Fruit fly (Drosophila melanogaster) whole organism, embryonic: ENCODE results near the gene Mic26-27.

ENCODE experiments used
- CG11093 ChIP-seq: fragments of 200-800 bp; sonication (Bioruptor generic); IDR thresholded peaks from 3 replicates; pipeline ENCODE4 v1.3.6; 2022; ENCODE audit warnings: missing biosample characterization, missing genetic modification characterization
- CG12391 ChIP-seq: fragments of 200-800 bp; sonication (Bioruptor generic); optimal IDR thresholded peaks from 3 replicates; lab custom pipeline; 2018; ENCODE audit warnings: missing biosample characterization, mild to moderate bottlenecking, missing genetic modification characterization, moderate library complexity
- CG13624 ChIP-seq: fragments of 200-800 bp; sonication (Bioruptor generic); optimal IDR thresholded peaks from 2 replicates; lab custom pipeline; 2016; ENCODE audit warnings: missing biosample characterization, missing genetic modification characterization
- CG1529 ChIP-seq: fragments of 200-800 bp; sonication (Bioruptor generic); optimal IDR thresholded peaks from 3 replicates; lab custom pipeline; 2018; ENCODE audit warnings: missing biosample characterization, missing genetic modification characterization
- CG17612 ChIP-seq: fragments of 200-800 bp; sonication (Bioruptor generic); IDR thresholded peaks from 2 replicates; pipeline ENCODE4 v1.3.6; 2022; ENCODE audit warnings: missing biosample characterization, missing genetic modification characterization
- CG17802 ChIP-seq: fragments of 200-800 bp; sonication (Bioruptor generic); optimal IDR thresholded peaks from 2 replicates; lab custom pipeline; 2018; ENCODE audit warnings: missing biosample characterization, mild to moderate bottlenecking, missing genetic modification characterization, moderate library complexity
- CG18011 ChIP-seq: fragments of 200-800 bp; sonication (Bioruptor generic); optimal IDR thresholded peaks from 2 replicates; lab custom pipeline; 2017; ENCODE audit warnings: missing biosample characterization, missing genetic modification characterization, mild to moderate bottlenecking, moderate library complexity, missing genotype
- CG33557 ChIP-seq: fragments of 200-800 bp; sonication (Bioruptor generic); optimal IDR thresholded peaks from 2 replicates; lab custom pipeline; 2019; ENCODE audit warnings: missing biosample characterization, mild to moderate bottlenecking, missing genetic modification characterization, moderate library complexity
- CG4404 ChIP-seq: fragments of 200-800 bp; sonication (Bioruptor generic); IDR thresholded peaks from 2 replicates; pipeline ENCODE4 v1.3.6; 2022; ENCODE audit warnings: missing biosample characterization, missing genetic modification characterization
- D ChIP-seq, 2 experiments: fragments of 200-800 bp in 1 of 2; fragments of >200 bp in 1 of 2; sonication (Bioruptor generic) in 1 of 2; optimal IDR thresholded peaks; 2 replicates in 1 of 2; 3 replicates in 1 of 2; lab custom pipeline; 2017; ENCODE audit warnings: mild to moderate bottlenecking in 1 of 2, missing biosample characterization in 1 of 2, missing genetic modification characterization in 1 of 2, missing genetic modification reagents in 1 of 2
- Dad ChIP-seq: fragments of 200-800 bp; sonication (Bioruptor generic); optimal IDR thresholded peaks from 3 replicates; lab custom pipeline; 2016; ENCODE audit warnings: missing biosample characterization, missing genetic modification characterization
- Dek ChIP-seq: fragments of 200-800 bp; sonication (Bioruptor generic); optimal IDR thresholded peaks from 3 replicates; lab custom pipeline; 2019; ENCODE audit warnings: missing biosample characterization, mild to moderate bottlenecking, missing genetic modification characterization, moderate library complexity
- Dfd ChIP-seq, 2 experiments: fragments of >200 bp; optimal IDR thresholded peaks; 2 replicates each; lab custom pipeline; 2017; ENCODE audit warnings: missing biosample characterization in 2 of 2, missing genetic modification characterization in 2 of 2
- Dp ChIP-seq: fragments of 200-800 bp; sonication (Bioruptor generic); optimal IDR thresholded peaks from 2 replicates; lab custom pipeline; 2018; ENCODE audit warnings: missing biosample characterization, mild to moderate bottlenecking, missing genetic modification characterization, moderate library complexity
- Ets97D ChIP-seq: fragments of 200-800 bp; sonication (Bioruptor generic); optimal IDR thresholded peaks from 3 replicates; lab custom pipeline; 2016; ENCODE audit warnings: missing biosample characterization, missing genetic modification characterization
- Meics ChIP-seq: fragments of 200-800 bp; sonication (Bioruptor generic); optimal IDR thresholded peaks from 2 replicates; lab custom pipeline; 2017; ENCODE audit warnings: missing biosample characterization, mild to moderate bottlenecking, missing genetic modification characterization
- Mrtf ChIP-seq: fragments of 200-800 bp; sonication (Bioruptor generic); IDR thresholded peaks from 3 replicates; pipeline ENCODE4 v1.3.6; 2022; ENCODE audit warnings: missing biosample characterization, missing genetic modification characterization
- Nf-YA ChIP-seq: fragments of 200-800 bp; sonication (Bioruptor generic); IDR thresholded peaks from 2 replicates; pipeline ENCODE4 v1.3.6; 2022; ENCODE audit warnings: missing biosample characterization, missing genetic modification characterization
- Ptx1 ChIP-seq: fragments of 200-800 bp; sonication (Bioruptor generic); IDR thresholded peaks from 2 replicates; pipeline ENCODE4 v1.3.6; 2022; ENCODE audit warnings: missing biosample characterization, missing genetic modification characterization
- Side ChIP-seq: fragments of 200-800 bp; sonication (Bioruptor generic); optimal IDR thresholded peaks from 2 replicates; lab custom pipeline; 2016; ENCODE audit warnings: missing biosample characterization, missing genetic modification characterization
- Sox100B ChIP-seq: fragments of 200-800 bp; sonication (Bioruptor generic); optimal IDR thresholded peaks from 3 replicates; lab custom pipeline; 2018; ENCODE audit warnings: missing biosample characterization, mild to moderate bottlenecking, missing genetic modification characterization
- TFAM ChIP-seq: fragments of 200-800 bp; sonication (Bioruptor generic); optimal IDR thresholded peaks from 2 replicates; lab custom pipeline; 2017; ENCODE audit warnings: missing biosample characterization, missing genetic modification characterization, inconsistent platforms
- Vsx1 ChIP-seq: fragments of 200-800 bp; sonication (Bioruptor generic); optimal IDR thresholded peaks from 2 replicates; lab custom pipeline; 2017; ENCODE audit warnings: missing biosample characterization, mild to moderate bottlenecking, missing genetic modification characterization, missing genetic modification reagents
- Xrp1 ChIP-seq: fragments of 200-800 bp; sonication (Bioruptor generic); IDR thresholded peaks from 2 replicates; pipeline ENCODE4 v1.3.6; 2022; ENCODE audit warnings: missing biosample characterization, missing genetic modification characterization
- ara ChIP-seq: fragments of 200-800 bp; sonication (Bioruptor generic); IDR thresholded peaks from 2 replicates; pipeline ENCODE4 v1.3.6; 2022; ENCODE audit warnings: missing biosample characterization, missing genetic modification characterization
- bsh ChIP-seq, 2 experiments: fragments of 200-800 bp; sonication (Bioruptor generic); optimal IDR thresholded peaks; 2 replicates each; lab custom pipeline; 2017 to 2018; ENCODE audit warnings: mild to moderate bottlenecking in 2 of 2, missing biosample characterization in 2 of 2, missing genetic modification characterization in 2 of 2, moderate library complexity in 1 of 2
- cwo ChIP-seq: fragments of 200-800 bp; sonication (Bioruptor generic); optimal IDR thresholded peaks from 3 replicates; lab custom pipeline; 2017; ENCODE audit warnings: missing biosample characterization, missing genetic modification characterization, mild to moderate bottlenecking, moderate library complexity, missing genetic modification reagents
- en ChIP-seq: fragments of 200-800 bp; sonication (Bioruptor generic); optimal IDR thresholded peaks from 2 replicates; lab custom pipeline; 2016; ENCODE audit warnings: missing biosample characterization, missing genetic modification characterization
- ewg ChIP-seq: fragments of 200-800 bp; sonication (Bioruptor generic); optimal IDR thresholded peaks from 3 replicates; lab custom pipeline; 2017; ENCODE audit warnings: mild to moderate bottlenecking, missing biosample characterization, missing genetic modification reagents, missing genetic modification characterization
- fd3F ChIP-seq: fragments of 200-800 bp; sonication (Bioruptor generic); optimal IDR thresholded peaks from 2 replicates; lab custom pipeline; 2018; ENCODE audit warnings: missing biosample characterization, mild to moderate bottlenecking, missing genetic modification characterization, moderate library complexity
- gsb ChIP-seq: fragments of 200-800 bp; sonication (Bioruptor generic); IDR thresholded peaks from 2 replicates; pipeline ENCODE4 v1.3.6; 2022; ENCODE audit warnings: missing biosample characterization, missing genetic modification characterization
- inv ChIP-seq: fragments of 200-800 bp; sonication (Bioruptor generic); IDR thresholded peaks from 2 replicates; pipeline ENCODE4 v1.3.6; 2022; ENCODE audit warnings: missing biosample characterization, missing genetic modification characterization; ENCODE audit not compliant: partially characterized antibody
- lmd ChIP-seq: fragments of 200-800 bp; sonication (Bioruptor generic); IDR thresholded peaks from 2 replicates; pipeline ENCODE4 v1.3.6; 2022; ENCODE audit warnings: missing biosample characterization, missing genetic modification characterization
- lov ChIP-seq, 2 experiments: fragments of 200-800 bp in 1 of 2; fragments of >200 bp in 1 of 2; sonication (Bioruptor generic) in 1 of 2; IDR thresholded peaks in 1 of 2; optimal IDR thresholded peaks in 1 of 2; 2 replicates in 1 of 2; 3 replicates in 1 of 2; pipeline versions ENCODE4 v1.3.6 to Lab custom; 2017 to 2022; ENCODE audit warnings: missing biosample characterization in 1 of 2, missing genetic modification characterization in 1 of 2
- mld ChIP-seq: fragments of 200-800 bp; sonication (Bioruptor generic); IDR thresholded peaks from 3 replicates; pipeline ENCODE4 v1.3.6; 2022; ENCODE audit warnings: missing biosample characterization, missing genetic modification characterization; ENCODE audit not compliant: partially characterized antibody
- nmo ChIP-seq: fragments of 200-800 bp; sonication (Bioruptor generic); optimal IDR thresholded peaks from 2 replicates; lab custom pipeline; 2018; ENCODE audit warnings: missing biosample characterization, mild to moderate bottlenecking, missing genetic modification characterization, moderate library complexity
- oc ChIP-seq: fragments of 200-800 bp; sonication (Bioruptor generic); optimal IDR thresholded peaks from 2 replicates; lab custom pipeline; 2018; ENCODE audit warnings: missing biosample characterization, mild to moderate bottlenecking, missing genetic modification characterization, moderate library complexity
- odd ChIP-seq: fragments of 200-800 bp; sonication (Bioruptor generic); optimal IDR thresholded peaks from 2 replicates; lab custom pipeline; 2017; ENCODE audit warnings: missing biosample characterization, mild to moderate bottlenecking, missing genetic modification characterization
- p53 ChIP-seq: fragments of 200-800 bp; sonication (Bioruptor generic); optimal IDR thresholded peaks from 2 replicates; lab custom pipeline; 2016; ENCODE audit warnings: missing biosample characterization, missing genetic modification characterization
- phol ChIP-seq: fragments of 200-800 bp; sonication (Bioruptor generic); optimal IDR thresholded peaks from 3 replicates; lab custom pipeline; 2018; ENCODE audit warnings: missing biosample characterization, mild to moderate bottlenecking, missing genetic modification characterization, moderate library complexity
- repo ChIP-seq: fragments of 200-800 bp; sonication (Bioruptor generic); optimal IDR thresholded peaks from 2 replicates; lab custom pipeline; 2016; ENCODE audit warnings: missing biosample characterization, missing genetic modification characterization
- scrt ChIP-seq: fragments of 200-800 bp; sonication (Bioruptor generic); optimal IDR thresholded peaks from 2 replicates; lab custom pipeline; 2018; ENCODE audit warnings: missing biosample characterization, mild to moderate bottlenecking, missing genetic modification characterization, moderate library complexity
- seq ChIP-seq: fragments of 200-800 bp; sonication (Bioruptor generic); IDR thresholded peaks from 2 replicates; pipeline ENCODE4 v1.3.6; 2022; ENCODE audit warnings: missing biosample characterization, missing genetic modification characterization
- sisA ChIP-seq: fragments of 200-800 bp; sonication (Bioruptor generic); IDR thresholded peaks from 2 replicates; pipeline ENCODE4 v1.3.6; 2022; ENCODE audit warnings: missing biosample characterization, missing genetic modification characterization
- sug ChIP-seq: fragments of 200-800 bp; optimal IDR thresholded peaks from 2 replicates; lab custom pipeline; 2019; ENCODE audit warnings: missing biosample characterization, mild to moderate bottlenecking, missing genetic modification characterization, moderate library complexity
- vnd ChIP-seq: fragments of 200-800 bp; sonication (Bioruptor generic); IDR thresholded peaks from 3 replicates; pipeline ENCODE4 v1.3.6; 2022; ENCODE audit warnings: missing biosample characterization, missing genetic modification characterization; ENCODE audit not compliant: partially characterized antibody
- wor ChIP-seq: fragments of 200-800 bp; sonication (Bioruptor generic); IDR thresholded peaks from 2 replicates; pipeline ENCODE4 v1.3.6; 2022; ENCODE audit warnings: missing biosample characterization, missing genetic modification characterization
- zen ChIP-seq: fragments of 200-800 bp; sonication (Bioruptor generic); optimal IDR thresholded peaks from 3 replicates; lab custom pipeline; 2018; ENCODE audit warnings: missing biosample characterization, mild to moderate bottlenecking, missing genetic modification characterization, moderate library complexity
- zen2 ChIP-seq: fragments of 200-800 bp; sonication (Bioruptor generic); IDR thresholded peaks from 3 replicates; pipeline ENCODE4 v1.3.6; 2022; ENCODE audit warnings: missing biosample characterization, missing genetic modification characterization; ENCODE audit not compliant: partially characterized antibody

Gene Mic26-27

DNA sequence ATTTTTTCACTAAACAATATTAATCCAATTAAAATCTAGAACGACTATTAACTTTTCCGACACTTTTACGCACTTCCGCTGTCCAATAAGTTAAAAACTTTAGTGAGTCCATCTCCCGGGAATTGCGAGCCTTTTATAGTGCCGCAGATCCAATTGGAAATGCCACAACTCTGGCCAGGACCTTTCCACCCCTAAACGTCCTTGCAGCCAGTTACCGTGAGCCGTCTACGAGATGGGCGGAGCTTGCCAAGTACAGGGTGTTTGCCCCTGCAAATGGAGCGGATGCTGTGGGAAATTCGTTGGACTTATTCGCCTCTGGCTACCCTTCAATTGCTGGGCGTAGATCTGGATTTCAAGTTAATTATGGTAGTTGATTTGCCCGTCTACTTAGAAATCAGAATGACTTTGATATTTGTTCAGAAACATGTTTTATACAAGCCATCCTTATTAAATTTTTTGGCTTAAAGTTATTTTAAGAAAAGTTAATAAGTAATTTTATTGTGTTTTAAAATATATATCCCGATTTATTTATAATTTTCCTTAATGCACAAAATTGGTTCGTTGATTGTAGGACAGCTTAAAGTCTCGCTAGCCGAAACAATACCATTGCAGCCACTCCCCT lies 4.7 kb upstream of the Mic26-27 start, which contains the start of gene Fer2 (continued):
- no peak for TF ChIP-seq Vsx1 (GFP tag; lab: Kevin White, UChicago)
- no peak for TF ChIP-seq sisA (GFP tag; lab: Robert Waterston, UW)
- no peak for TF ChIP-seq wor (GFP tag; lab: Robert Waterston, UW)
- TF ChIP-seq bsh (GFP tag; optimal IDR thresholded peaks at IDR 0.05; lab: Kevin White, UChicago) = no peak
- TF ChIP-seq gsb (GFP tag; lab: Robert Waterston, UW) = no peak
- no peak for TF ChIP-seq odd (GFP tag; lab: Kevin White, UChicago)
- no peak for TF ChIP-seq p53 (GFP tag; lab: Kevin White, UChicago)
- peak; percentile 41; the same call in 1 of the 2 replicates for TF ChIP-seq Ptx1 (GFP tag; lab: Robert Waterston, UW)
- TF ChIP-seq CG12391 (tag; lab: Kevin White, UChicago) = no peak
- no peak for TF ChIP-seq CG33557 (GFP tag; lab: Kevin White, UChicago)
- TF ChIP-seq oc (tag; lab: Kevin White, UChicago) = no peak
- no peak for TF ChIP-seq zen2 (GFP tag; lab: Robert Waterston, UW)
- TF ChIP-seq ara (GFP tag; lab: Robert Waterston, UW) = no peak
- TF ChIP-seq TFAM (GFP tag; lab: Kevin White, UChicago) = no peak
- no peak for TF ChIP-seq CG18011 (GFP tag; lab: Kevin White, UChicago)
- TF ChIP-seq sug (tag; lab: Kevin White, UChicago) = no peak
- no peak for TF ChIP-seq Xrp1 (GFP tag; lab: Robert Waterston, UW)
- TF ChIP-seq CG11093 (GFP tag; lab: Robert Waterston, UW) = no peak
- TF ChIP-seq en (GFP tag; lab: Kevin White, UChicago) = no peak
- TF ChIP-seq lmd (GFP tag; lab: Robert Waterston, UW) = peak; percentile 44
- TF ChIP-seq CG17612 (GFP tag; lab: Robert Waterston, UW) = no peak
- TF ChIP-seq lov (optimal IDR thresholded peaks at IDR 0.05; lab: Kevin White, UChicago) = no peak
- no peak for TF ChIP-seq lov (GFP tag; IDR thresholded peaks at IDR 0.05; lab: Robert Waterston, UW)
- TF ChIP-seq mld (GFP tag; lab: Robert Waterston, UW) = no peak
- TF ChIP-seq Sox100B (GFP tag; lab: Kevin White, UChicago) = no peak
- no peak for TF ChIP-seq Dp (GFP tag; lab: Kevin White, UChicago)
- no peak for TF ChIP-seq fd3F
- TF ChIP-seq seq (GFP tag; lab: Robert Waterston, UW) = peak; percentile 62
- no peak for TF ChIP-seq CG1529 (GFP tag; lab: Kevin White, UChicago)
- no peak for TF ChIP-seq Dfd (GFP tag; optimal IDR thresholded peaks at IDR 0.05; lab: Kevin White, UChicago)
- no peak for TF ChIP-seq Side (GFP tag; lab: Kevin White, UChicago)
- TF ChIP-seq CG4404 = no peak
- TF ChIP-seq nmo (GFP tag; lab: Kevin White, UChicago) = no peak
- TF ChIP-seq CG17802 (tag; lab: Kevin White, UChicago) = no peak
- TF ChIP-seq Nf-YA (GFP tag; lab: Robert Waterston, UW) = no peak
- no peak for TF ChIP-seq ewg (GFP tag; lab: Kevin White, UChicago)
- TF ChIP-seq zen = no peak
- TF ChIP-seq Dad (GFP tag; lab: Kevin White, UChicago) = no peak
- peak; percentile 61 for TF ChIP-seq Meics
- TF ChIP-seq vnd (GFP tag; lab: Robert Waterston, UW) = no peak
- TF ChIP-seq CG13624 (GFP tag; lab: Kevin White, UChicago) = no peak
- TF ChIP-seq scrt (GFP tag; lab: Kevin White, UChicago) = peak; percentile 8
- peak; percentile 28 for TF ChIP-seq phol (tag; lab: Kevin White, UChicago)
- no peak for TF ChIP-seq Dek (tag; lab: Kevin White, UChicago)
- TF ChIP-seq D (optimal IDR thresholded peaks at IDR 0.05; lab: Kevin White, UChicago) = no peak
- no peak for TF ChIP-seq D (GFP tag; optimal IDR thresholded peaks at IDR 0.05; lab: Kevin White, UChicago)
- TF ChIP-seq inv (GFP tag; lab: Robert Waterston, UW) = no peak
- no peak for TF ChIP-seq repo (GFP tag; lab: Kevin White, UChicago)
- no peak for TF ChIP-seq Mrtf
- no peak for TF ChIP-seq Ets97D (GFP tag; lab: Kevin White, UChicago)
- TF ChIP-seq cwo = peak; percentile 17
